Worm (Caenorhabditis elegans): ENCODE results near the gene M01F1.4.

M01F1.4 gene

DNA sequence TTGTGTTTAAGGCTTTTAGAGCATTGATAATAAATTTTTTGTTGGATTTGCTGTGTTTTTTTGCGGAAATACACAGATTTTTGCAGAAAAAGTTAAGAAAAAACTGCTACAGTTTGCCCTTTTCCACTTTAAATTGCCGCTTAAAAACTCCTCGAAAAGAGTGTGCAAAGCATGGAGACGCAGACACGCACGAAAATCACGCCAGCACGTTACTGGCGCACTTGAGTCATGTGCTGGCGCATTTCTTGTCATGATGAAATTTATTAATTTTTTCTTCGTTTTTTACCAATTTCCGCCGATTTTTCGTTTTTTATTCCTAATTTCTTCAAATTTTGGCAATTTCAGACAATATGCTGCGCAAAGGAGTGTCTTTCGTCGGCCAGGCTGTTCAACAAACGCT is 49.8 kb downstream of the M01F1.4 start, which contains the start of gene C34C12.8 (continued):
- TF ChIP-seq ceh-20 (GFP tag; IDR thresholded peaks at IDR 0.05) (peak; percentile 92), nhr-76 (tag; optimal IDR thresholded peaks at IDR 0.05) (peak; percentile 34), egl-27 (tag; optimal IDR thresholded peaks at IDR 0.05) (no peak), lsy-2 (tag; optimal IDR thresholded peaks at IDR 0.05) (peak; percentile 72 to 97), unc-130 (GFP tag; optimal IDR thresholded peaks at IDR 0.05) (peak; percentile 29), madf-5 (GFP tag; IDR thresholded peaks at IDR 0.05) (no peak), mxl-2 (GFP tag; conservative IDR thresholded peaks at IDR 0.05) (0 out of 2 replicates have a peak, but pooled peaks have one; percentile 23)

DNA sequence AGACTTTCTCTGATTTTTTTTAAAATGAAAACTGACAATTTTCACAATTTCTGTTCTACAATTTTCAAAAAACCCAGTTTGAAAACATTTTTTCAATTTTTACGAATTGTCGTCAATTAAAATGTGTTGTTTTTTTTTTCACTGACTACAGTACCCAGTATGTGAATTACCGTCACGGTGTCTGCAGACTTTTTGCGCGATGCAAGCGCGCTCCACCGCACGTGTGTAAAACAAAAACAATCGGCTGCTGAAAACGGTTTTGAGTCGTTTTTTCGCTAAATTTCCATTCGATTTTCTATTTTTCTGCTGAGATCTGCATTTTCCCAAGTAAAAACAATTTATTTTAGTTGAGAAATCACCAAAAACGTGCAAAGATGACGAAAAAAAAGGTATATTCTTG is 53.6 kb downstream of the M01F1.4 start:
- peak in 1 of 2 experiments; percentile 99 for TF ChIP-seq unc-62 (GFP tag; optimal IDR thresholded peaks at IDR 0.05 in 1 of 2)
- TF ChIP-seq unc-62 (tag; optimal IDR thresholded peaks at IDR 0.05) = no peak
- TF ChIP-seq ceh-82 (tag; optimal IDR thresholded peaks at IDR 0.05) = no peak
- TF ChIP-seq ztf-7 (tag; optimal IDR thresholded peaks at IDR 0.05) = peak; percentile 74
- peak; percentile 60 for TF ChIP-seq ama-1 (optimal IDR thresholded peaks at IDR 0.05)
- TF ChIP-seq fos-1 (tag; optimal IDR thresholded peaks at IDR 0.05) = peak; percentile 52
- 0 out of 2 replicates have a peak, but pooled peaks have one; percentile 15 for TF ChIP-seq nhr-41 (GFP tag; IDR thresholded peaks at IDR 0.05)
- TF ChIP-seq madf-9 (GFP tag; conservative IDR thresholded peaks at IDR 0.05) = peak; percentile 98
- TF ChIP-seq daf-19 (GFP tag; conservative IDR thresholded peaks at IDR 0.05) = no peak
- peak; percentile 7 for TF ChIP-seq R02D3.7 (tag; optimal IDR thresholded peaks at IDR 0.05)
- no peak for TF ChIP-seq daf-8 (GFP tag; IDR thresholded peaks at IDR 0.05)
- TF ChIP-seq mxl-3 (GFP tag; optimal IDR thresholded peaks at IDR 0.05) = peak; percentile 87
- TF ChIP-seq snpc-4 (tag; optimal IDR thresholded peaks at IDR 0.05) = no peak
- peak; percentile 87 for TF ChIP-seq vab-7 (GFP tag; IDR thresholded peaks at IDR 0.05)
- peak; percentile 18 for TF ChIP-seq F10B5.3 (tag; optimal IDR thresholded peaks at IDR 0.05)
- peak; percentile 76 for TF ChIP-seq unc-130 (GFP tag; optimal IDR thresholded peaks at IDR 0.05)
- peak; percentile 89 for TF ChIP-seq zip-2 (tag; optimal IDR thresholded peaks at IDR 0.05)
- TF ChIP-seq attf-4 (tag; optimal IDR thresholded peaks at IDR 0.05) = no peak
- TF ChIP-seq lir-3 (tag; optimal IDR thresholded peaks at IDR 0.05) = peak; percentile 71
- TF ChIP-seq egl-27 (tag; optimal IDR thresholded peaks at IDR 0.05) = no peak
- TF ChIP-seq daf-12 (tag; optimal IDR thresholded peaks at IDR 0.05) = no peak
- no peak for TF ChIP-seq ceh-62 (tag; optimal IDR thresholded peaks at IDR 0.05)
- TF ChIP-seq dmd-8 (GFP tag; IDR thresholded peaks at IDR 0.05) = no peak
- TF ChIP-seq hlh-11 (tag; optimal IDR thresholded peaks at IDR 0.05) = peak; percentile 97
- TF ChIP-seq egl-43 (GFP tag; IDR thresholded peaks at IDR 0.05) = peak; percentile 85
- no peak for TF ChIP-seq lim-7 (GFP tag; IDR thresholded peaks at IDR 0.05)
- TF ChIP-seq lin-29 (GFP tag; IDR thresholded peaks at IDR 0.05) = peak; percentile 99
- TF ChIP-seq hif-1 (tag; optimal IDR thresholded peaks at IDR 0.05) = peak; percentile 78 to 87
- TF ChIP-seq php-3 (GFP tag; IDR thresholded peaks at IDR 0.05) = peak; percentile 86
- TF ChIP-seq ceh-20 (GFP tag; IDR thresholded peaks at IDR 0.05) = peak; percentile 98
- TF ChIP-seq Y5F2A.4 (GFP tag; optimal IDR thresholded peaks at IDR 0.05) = peak; percentile 61
- TF ChIP-seq dpl-1 (GFP tag; optimal IDR thresholded peaks at IDR 0.05) = peak; percentile 97
- peak; percentile 100 for TF ChIP-seq lin-38 (GFP tag; IDR thresholded peaks at IDR 0.05)
- TF ChIP-seq nhr-237 (tag; optimal IDR thresholded peaks at IDR 0.05) = peak; percentile 73
- TF ChIP-seq nhr-102 (tag; optimal IDR thresholded peaks at IDR 0.05) = peak; percentile 97
- TF ChIP-seq nhr-10 (tag; optimal IDR thresholded peaks at IDR 0.05) = peak; percentile 63
- peak; percentile 83 for TF ChIP-seq Y48G9A.11 (GFP tag; IDR thresholded peaks at IDR 0.05)
- peak; percentile 98 for TF ChIP-seq dmd-6 (GFP tag; IDR thresholded peaks at IDR 0.05)
- peak; percentile 99 for TF ChIP-seq rbr-2 (tag; optimal IDR thresholded peaks at IDR 0.05)
- peak; percentile 94 for TF ChIP-seq spr-1 (tag; optimal IDR thresholded peaks at IDR 0.05)
- TF ChIP-seq mes-2 (tag; optimal IDR thresholded peaks at IDR 0.05; ENCODE audit: poor library complexity, severe bottlenecking) = peak; percentile 98
- TF ChIP-seq aha-1 (tag) = peak; percentile 98
- peak; percentile 57 to 89 for TF ChIP-seq mdl-1 (tag; optimal IDR thresholded peaks at IDR 0.05)
- TF ChIP-seq F44E2.7 (GFP tag; IDR thresholded peaks at IDR 0.05) = no peak
- TF ChIP-seq lin-15B (tag; optimal IDR thresholded peaks at IDR 0.05) = peak; percentile 92
- no peak for TF ChIP-seq cey-2 (tag; optimal IDR thresholded peaks at IDR 0.05; ENCODE audit: borderline replicate concordance, insufficient read depth)
